Fruit fly (Drosophila melanogaster): ENCODE data around the gene U4-U6-60K.
A peak's percentile ranks its signal among the peaks of the same experiment; 100 is the strongest.

The U4-U6-60K gene

DNA sequence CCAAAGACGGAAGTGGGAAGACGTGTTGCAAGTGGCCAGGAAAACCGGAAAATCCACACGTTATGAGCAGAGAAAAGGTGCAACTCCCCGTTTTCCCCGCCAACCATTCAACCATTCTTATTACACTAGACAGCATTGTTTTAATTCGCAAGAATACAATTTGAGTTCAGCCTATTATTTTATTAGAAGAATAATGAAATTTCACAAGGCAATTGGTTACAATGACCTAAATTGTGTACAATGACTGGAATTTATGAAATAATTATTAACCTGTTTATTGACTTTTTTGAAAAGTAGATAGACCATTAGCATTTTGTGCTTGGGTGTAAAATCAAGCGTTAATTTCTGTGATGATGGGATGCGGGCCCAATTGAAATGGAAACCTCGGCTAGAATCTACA lies 9.2 kb downstream of the U4-U6-60K start:
- TF ChIP-seq bsh (GFP tag; optimal IDR thresholded peaks at IDR 0.05) (peak in 1 of 2 experiments; percentile 44), Drgx (GFP tag; IDR thresholded peaks at IDR 0.05) (peak; percentile 41; the same call in 1 of the 2 replicates), Oaz (GFP tag; IDR thresholded peaks at IDR 0.05) (no peak)

DNA sequence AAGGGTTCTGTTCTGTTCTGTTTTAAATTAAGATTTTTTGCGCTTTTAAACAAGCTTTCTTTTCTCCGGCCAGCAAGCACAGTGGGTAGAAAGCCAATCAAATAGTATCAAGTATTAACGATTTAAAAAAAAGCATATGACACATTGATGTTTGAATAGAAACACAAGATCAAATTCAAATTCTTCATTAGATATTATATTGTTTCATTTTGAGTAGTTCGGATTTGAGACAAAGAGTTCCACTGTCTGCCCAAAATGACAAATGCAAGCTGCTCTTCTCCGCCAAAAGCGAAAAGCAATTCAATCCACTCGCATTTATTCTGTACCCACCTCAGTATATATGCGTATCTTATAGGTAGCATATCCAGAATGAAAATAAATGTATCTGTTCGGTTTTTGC lies 11.5 kb downstream of the U4-U6-60K start:
- TF ChIP-seq Lhr (GFP tag; optimal IDR thresholded peaks at IDR 0.05) = no peak
- no peak for TF ChIP-seq sima (GFP tag; optimal IDR thresholded peaks at IDR 0.05)
- TF ChIP-seq zfh1 (GFP tag; IDR thresholded peaks at IDR 0.05) = 0 out of 3 replicates have a peak, but pooled peaks have one; percentile 41
- peak; percentile 3 for TF ChIP-seq Sox102F (GFP tag; optimal IDR thresholded peaks at IDR 0.05)
- peak; percentile 21; the same call in 1 of the 2 replicates for TF ChIP-seq slbo (GFP tag; IDR thresholded peaks at IDR 0.05)
- TF ChIP-seq lbe (GFP tag; optimal IDR thresholded peaks at IDR 0.05) = peak; percentile 77
- TF ChIP-seq Drgx (GFP tag; IDR thresholded peaks at IDR 0.05) = peak; percentile 60
- peak; percentile 53 for TF ChIP-seq corto (GFP tag; optimal IDR thresholded peaks at IDR 0.05)
- TF ChIP-seq sens (GFP tag) = peak; percentile 79

DNA sequence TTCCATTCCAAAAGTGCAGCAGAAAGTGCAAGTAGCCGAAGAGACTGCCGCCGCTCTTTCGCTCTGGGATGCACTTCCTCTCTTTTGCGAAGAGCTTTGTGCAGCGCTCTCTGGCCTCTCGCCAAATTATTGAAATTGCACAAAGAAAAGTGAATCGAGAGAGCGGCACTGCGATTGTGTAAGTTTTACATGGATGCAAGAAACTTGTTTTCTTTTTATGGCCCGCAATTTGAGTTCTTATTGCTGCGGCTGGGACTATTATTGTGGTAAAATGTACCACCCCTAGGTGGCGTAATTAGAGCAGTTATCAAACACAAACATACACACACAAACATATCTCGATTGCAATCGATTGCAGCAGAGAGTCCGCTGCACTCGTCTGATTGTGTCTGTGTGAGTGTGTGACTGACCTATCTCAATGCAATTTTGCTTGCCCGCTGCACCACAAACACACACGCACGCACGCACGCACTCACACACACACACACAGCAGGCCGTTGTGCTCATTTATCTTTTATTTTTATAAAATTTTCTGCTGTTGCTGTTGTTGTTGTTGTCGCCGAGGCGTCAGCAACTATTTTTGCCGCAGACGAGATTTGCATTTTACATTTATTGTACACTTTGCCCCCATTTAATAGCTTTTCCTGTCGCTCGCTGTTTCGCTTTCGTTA lies 13.3 kb downstream of the U4-U6-60K start:
- no peak for TF ChIP-seq BEAF-32 (GFP tag; optimal IDR thresholded peaks at IDR 0.05)
- peak; percentile 28 for TF ChIP-seq CTCF (GFP tag; optimal IDR thresholded peaks at IDR 0.05)
- TF ChIP-seq CG4328 (GFP tag; optimal IDR thresholded peaks at IDR 0.05) = no peak
- TF ChIP-seq CG12744 (GFP tag; optimal IDR thresholded peaks at IDR 0.05) = no peak
- TF ChIP-seq Nf-YB (GFP tag; optimal IDR thresholded peaks at IDR 0.05) = no peak
- no peak for TF ChIP-seq CG1832 (GFP tag; optimal IDR thresholded peaks at IDR 0.05)
- TF ChIP-seq CG11085 (GFP tag; IDR thresholded peaks at IDR 0.05) = no peak
- no peak for TF ChIP-seq CG10565 (GFP tag; optimal IDR thresholded peaks at IDR 0.05)
- peak; percentile 76 for TF ChIP-seq CG15479 (GFP tag; optimal IDR thresholded peaks at IDR 0.05)
- TF ChIP-seq bigmax (GFP tag; optimal IDR thresholded peaks at IDR 0.05) = no peak
- TF ChIP-seq cg (GFP tag; optimal IDR thresholded peaks at IDR 0.05) = peak; percentile 64
- TF ChIP-seq Optix (GFP tag; IDR thresholded peaks at IDR 0.05) = no peak
- TF ChIP-seq eyg (GFP tag; optimal IDR thresholded peaks at IDR 0.05) = no peak
- no peak for TF ChIP-seq CG16815 (GFP tag; optimal IDR thresholded peaks at IDR 0.05)
- TF ChIP-seq HHEX (GFP tag; optimal IDR thresholded peaks at IDR 0.05) = no peak
- TF ChIP-seq CG2120 (GFP tag; optimal IDR thresholded peaks at IDR 0.05) = no peak
- TF ChIP-seq Trl (optimal IDR thresholded peaks at IDR 0.05) = peak in 1 of 2 experiments; percentile 28
- TF ChIP-seq Trl (GFP tag; optimal IDR thresholded peaks at IDR 0.05) = no peak
- no peak for TF ChIP-seq zfh1 (GFP tag; IDR thresholded peaks at IDR 0.05)
- no peak for TF ChIP-seq CG31388 (GFP tag; optimal IDR thresholded peaks at IDR 0.05)
- TF ChIP-seq CG2712 (tag; optimal IDR thresholded peaks at IDR 0.05) = no peak
- TF ChIP-seq cas (GFP tag; IDR thresholded peaks at IDR 0.05) = no peak
- no peak for TF ChIP-seq h (optimal IDR thresholded peaks at IDR 0.05)
- no peak for TF ChIP-seq CG17612 (GFP tag; IDR thresholded peaks at IDR 0.05)
- TF ChIP-seq luna (GFP tag; optimal IDR thresholded peaks at IDR 0.05) = no peak
- no peak for TF ChIP-seq CG7372 (GFP tag; IDR thresholded peaks at IDR 0.05)
- no peak for TF ChIP-seq CG17829 (tag; optimal IDR thresholded peaks at IDR 0.05)
- TF ChIP-seq lbe (GFP tag; optimal IDR thresholded peaks at IDR 0.05) = no peak
- no peak for TF ChIP-seq CG17912 (GFP tag; optimal IDR thresholded peaks at IDR 0.05)
- TF ChIP-seq z (GFP tag; IDR thresholded peaks at IDR 0.05) = 0 out of 3 replicates have a peak, but pooled peaks have one; percentile 36
- no peak for TF ChIP-seq CG8924 (tag; optimal IDR thresholded peaks at IDR 0.05)
- TF ChIP-seq HmgZ (tag; optimal IDR thresholded peaks at IDR 0.05) = no peak
- TF ChIP-seq CG14014 (GFP tag; IDR thresholded peaks at IDR 0.05) = no peak
- no peak for TF ChIP-seq D19B (GFP tag; optimal IDR thresholded peaks at IDR 0.05)
- peak; percentile 43 for TF ChIP-seq nom (GFP tag; optimal IDR thresholded peaks at IDR 0.05)
- TF ChIP-seq sens (GFP tag) = peak; percentile 10
- no peak for TF ChIP-seq Sox100B (GFP tag; optimal IDR thresholded peaks at IDR 0.05)
- TF ChIP-seq E2f1 (GFP tag; IDR thresholded peaks at IDR 0.05) = no peak
- TF ChIP-seq Lhr (GFP tag; optimal IDR thresholded peaks at IDR 0.05) = no peak
- no peak for TF ChIP-seq Dek (tag; optimal IDR thresholded peaks at IDR 0.05)
- no peak for TF ChIP-seq onecut (GFP tag; IDR thresholded peaks at IDR 0.05)
